Fruit fly (Drosophila melanogaster): ENCODE data around the gene CG12099.
A peak's percentile ranks its signal among the peaks of the same experiment; 100 is the strongest.

The CG12099 gene

dm6 chr3L:1558178-1558788 is at the start of gene CG12099, which contains the start of gene Pex10 (continued):
- TF ChIP-seq CG2889 (GFP tag; IDR thresholded peaks at IDR 0.05) = peak; percentile 79
- TF ChIP-seq Gsc (GFP tag; IDR thresholded peaks at IDR 0.05) = peak; percentile 68
- peak; percentile 84 for TF ChIP-seq CG33557 (GFP tag; optimal IDR thresholded peaks at IDR 0.05)
- 0 out of 2 replicates have a peak, but pooled peaks have one; percentile 32 for TF ChIP-seq crol (GFP tag; IDR thresholded peaks at IDR 0.05)
- peak; percentile 69 for TF ChIP-seq CG7928 (GFP tag; optimal IDR thresholded peaks at IDR 0.05)
- peak; percentile 61 for TF ChIP-seq dm (GFP tag; optimal IDR thresholded peaks at IDR 0.05)
- TF ChIP-seq CG11085 (GFP tag; IDR thresholded peaks at IDR 0.05) = peak; percentile 88
- peak; percentile 85 for TF ChIP-seq ci (GFP tag; IDR thresholded peaks at IDR 0.05)
- TF ChIP-seq eyg (GFP tag; optimal IDR thresholded peaks at IDR 0.05) = no peak
- peak; percentile 71; the same call in 1 of the 2 replicates for TF ChIP-seq CG42726 (GFP tag; IDR thresholded peaks at IDR 0.05; ENCODE audit: partially characterized antibody)
- peak; percentile 95 for TF ChIP-seq Ptx1 (GFP tag; IDR thresholded peaks at IDR 0.05)
- peak; percentile 84 for TF ChIP-seq B-H1 (GFP tag; IDR thresholded peaks at IDR 0.05)
- TF ChIP-seq Taf1 (GFP tag; IDR thresholded peaks at IDR 0.05) = peak; percentile 86
- TF ChIP-seq onecut (GFP tag; IDR thresholded peaks at IDR 0.05) = peak; percentile 75
- TF ChIP-seq Atf6 (GFP tag; IDR thresholded peaks at IDR 0.05) = peak; percentile 91
- peak; percentile 80 for TF ChIP-seq CG7357 (GFP tag; IDR thresholded peaks at IDR 0.05)
- TF ChIP-seq vnd (GFP tag; IDR thresholded peaks at IDR 0.05; ENCODE audit: partially characterized antibody) = peak; percentile 92
- no peak for TF ChIP-seq her (GFP tag; optimal IDR thresholded peaks at IDR 0.05)
- no peak for TF ChIP-seq MTF-1 (GFP tag; optimal IDR thresholded peaks at IDR 0.05; ENCODE audit: borderline replicate concordance)
- peak; percentile 48 for TF ChIP-seq CG15073 (GFP tag; optimal IDR thresholded peaks at IDR 0.05)
- TF ChIP-seq Jarid2 (GFP tag; optimal IDR thresholded peaks at IDR 0.05) = peak; percentile 61
- TF ChIP-seq CG18764 (GFP tag; optimal IDR thresholded peaks at IDR 0.05) = peak; percentile 83
- TF ChIP-seq CG17912 (GFP tag; optimal IDR thresholded peaks at IDR 0.05) = peak; percentile 46
- peak; percentile 76 for TF ChIP-seq CG17385 (GFP tag; optimal IDR thresholded peaks at IDR 0.05)
- peak; percentile 88 for TF ChIP-seq CG31441 (GFP tag; IDR thresholded peaks at IDR 0.05)
- TF ChIP-seq Dref (GFP tag; IDR thresholded peaks at IDR 0.05) = peak; percentile 52
- peak; percentile 93 for TF ChIP-seq sug (tag; optimal IDR thresholded peaks at IDR 0.05)
- TF ChIP-seq CG15269 (tag; optimal IDR thresholded peaks at IDR 0.05) = peak; percentile 86
- no peak for TF ChIP-seq pb (GFP tag; optimal IDR thresholded peaks at IDR 0.05)
- TF ChIP-seq ara (GFP tag; IDR thresholded peaks at IDR 0.05) = peak; percentile 87
- TF ChIP-seq trem (tag; optimal IDR thresholded peaks at IDR 0.05) = peak; percentile 92
- peak; percentile 86; the same call in 2 of the 3 replicates for TF ChIP-seq H15 (GFP tag; IDR thresholded peaks at IDR 0.05)
- TF ChIP-seq scrt (GFP tag; optimal IDR thresholded peaks at IDR 0.05) = no peak
- TF ChIP-seq dati (GFP tag; IDR thresholded peaks at IDR 0.05) = 0 out of 2 replicates have a peak, but pooled peaks have one; percentile 48
- TF ChIP-seq CG11398 (GFP tag; optimal IDR thresholded peaks at IDR 0.05) = no peak
- TF ChIP-seq Doc3 (GFP tag; IDR thresholded peaks at IDR 0.05; ENCODE audit: partially characterized antibody) = peak; percentile 93
- TF ChIP-seq sim (GFP tag; IDR thresholded peaks at IDR 0.05) = peak; percentile 46; the same call in 1 of the 2 replicates
- TF ChIP-seq danr (GFP tag; IDR thresholded peaks at IDR 0.05) = peak; percentile 86
- no peak for TF ChIP-seq crc (GFP tag; optimal IDR thresholded peaks at IDR 0.05)
- TF ChIP-seq CG11723 (GFP tag; optimal IDR thresholded peaks at IDR 0.05) = peak; percentile 66
- peak; percentile 85 for TF ChIP-seq CG17359 (tag; optimal IDR thresholded peaks at IDR 0.05)
- peak; percentile 91 for TF ChIP-seq CG9727 (GFP tag; optimal IDR thresholded peaks at IDR 0.05)
- peak; percentile 83 for TF ChIP-seq twi (tag; optimal IDR thresholded peaks at IDR 0.05)
- TF ChIP-seq Abd-B (GFP tag; optimal IDR thresholded peaks at IDR 0.05) = peak; percentile 88
- TF ChIP-seq CG7271 (tag; optimal IDR thresholded peaks at IDR 0.05) = peak; percentile 53
- TF ChIP-seq CG31365 (tag; optimal IDR thresholded peaks at IDR 0.05) = no peak
- peak; percentile 53 for TF ChIP-seq CG13624 (GFP tag; optimal IDR thresholded peaks at IDR 0.05)
- TF ChIP-seq grn (GFP tag; optimal IDR thresholded peaks at IDR 0.05) = peak; percentile 74
- TF ChIP-seq cas (GFP tag; IDR thresholded peaks at IDR 0.05) = peak; percentile 86
- TF ChIP-seq CG3726 (GFP tag; IDR thresholded peaks at IDR 0.05) = peak; percentile 88; the same call in 2 of the 3 replicates
